Fruit fly (Drosophila melanogaster): ENCODE data around the gene subdued.

subdued gene

DNA sequence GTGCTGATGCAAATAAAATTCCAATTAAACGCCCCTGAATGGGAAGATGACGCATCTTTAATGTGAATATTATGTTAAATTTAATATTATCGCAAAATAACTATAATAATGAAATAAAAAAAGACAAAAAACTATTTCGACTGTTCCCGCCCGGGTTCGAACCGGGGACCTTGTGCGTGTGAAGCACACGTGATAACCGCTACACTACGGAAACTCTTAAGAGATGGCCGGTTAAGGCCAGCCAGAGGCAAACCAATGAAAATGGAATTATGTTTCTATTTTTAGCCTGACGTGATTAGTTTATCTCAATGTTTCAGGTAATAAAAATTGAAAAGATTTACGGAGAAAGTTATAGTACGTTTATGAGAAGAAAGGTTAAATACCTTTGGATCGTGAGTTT lies 29.6 kb upstream of the subdued start (continued):
- no peak for TF ChIP-seq CG34224 (GFP tag; IDR thresholded peaks at IDR 0.05; ENCODE audit: partially characterized antibody)
- no peak for TF ChIP-seq CG31365 (tag; optimal IDR thresholded peaks at IDR 0.05)
- no peak for TF ChIP-seq CG11085 (GFP tag; IDR thresholded peaks at IDR 0.05)
- TF ChIP-seq CG6765 (GFP tag; optimal IDR thresholded peaks at IDR 0.05): no peak
- TF ChIP-seq CG3065 (GFP tag; optimal IDR thresholded peaks at IDR 0.05): no peak
- TF ChIP-seq btn (GFP tag; optimal IDR thresholded peaks at IDR 0.05): no peak
- TF ChIP-seq CG13287 (GFP tag; IDR thresholded peaks at IDR 0.05; ENCODE audit: partially characterized antibody): 0 out of 2 replicates have a peak, but pooled peaks have one; percentile 3
- no peak for TF ChIP-seq Taf1 (GFP tag; IDR thresholded peaks at IDR 0.05)
- peak; percentile 75; the same call in 2 of the 3 replicates for TF ChIP-seq mld (GFP tag; IDR thresholded peaks at IDR 0.05; ENCODE audit: partially characterized antibody)
- no peak for TF ChIP-seq Vsx1 (GFP tag; optimal IDR thresholded peaks at IDR 0.05)
- no peak for TF ChIP-seq Mrtf (GFP tag; IDR thresholded peaks at IDR 0.05)
- TF ChIP-seq CG15514 (GFP tag; optimal IDR thresholded peaks at IDR 0.05): no peak
- no peak for TF ChIP-seq phol (tag; optimal IDR thresholded peaks at IDR 0.05)
- no peak for TF ChIP-seq tx (GFP tag; optimal IDR thresholded peaks at IDR 0.05)
- no peak for TF ChIP-seq sqz (GFP tag; optimal IDR thresholded peaks at IDR 0.05)
- no peak for TF ChIP-seq YL-1 (GFP tag; optimal IDR thresholded peaks at IDR 0.05)
- TF ChIP-seq CG17361 (GFP tag; IDR thresholded peaks at IDR 0.05): no peak
- TF ChIP-seq ERR (GFP tag; optimal IDR thresholded peaks at IDR 0.05): no peak
- no peak for TF ChIP-seq CG15601 (tag; optimal IDR thresholded peaks at IDR 0.05)
- no peak for TF ChIP-seq CG9727 (GFP tag; optimal IDR thresholded peaks at IDR 0.05)
- TF ChIP-seq CG16813 (GFP tag; IDR thresholded peaks at IDR 0.05; ENCODE audit: partially characterized antibody): peak; percentile 75
- no peak for TF ChIP-seq h (optimal IDR thresholded peaks at IDR 0.05)
- TF ChIP-seq CG9437 (GFP tag; optimal IDR thresholded peaks at IDR 0.05): no peak
- TF ChIP-seq HLH54F (GFP tag; optimal IDR thresholded peaks at IDR 0.05): no peak
- no peak for TF ChIP-seq ap (GFP tag; IDR thresholded peaks at IDR 0.05)
- TF ChIP-seq GATAe (GFP tag; conservative IDR thresholded peaks at IDR 0.05): no peak
- no peak for TF ChIP-seq CG15011 (GFP tag; optimal IDR thresholded peaks at IDR 0.05)
- peak; percentile 77 for TF ChIP-seq Bgb (GFP tag; IDR thresholded peaks at IDR 0.05; ENCODE audit: partially characterized antibody)
- TF ChIP-seq Bdp1 (GFP tag; optimal IDR thresholded peaks at IDR 0.05): peak; percentile 97
- no peak for TF ChIP-seq H2.0 (GFP tag; IDR thresholded peaks at IDR 0.05)
- no peak for TF ChIP-seq unpg (GFP tag; optimal IDR thresholded peaks at IDR 0.05)
- 0 out of 3 replicates have a peak, but pooled peaks have one; percentile 55 for TF ChIP-seq hb (GFP tag; IDR thresholded peaks at IDR 0.05; ENCODE audit: partially characterized antibody)
- TF ChIP-seq MBD-R2 (GFP tag; IDR thresholded peaks at IDR 0.05): no peak
- no peak for TF ChIP-seq Max (GFP tag; optimal IDR thresholded peaks at IDR 0.05)
- 0 out of 2 replicates have a peak, but pooled peaks have one; percentile 44 for TF ChIP-seq bbx (GFP tag; IDR thresholded peaks at IDR 0.05; ENCODE audit: partially characterized antibody)
- no peak for TF ChIP-seq Atf6 (GFP tag; IDR thresholded peaks at IDR 0.05)
- TF ChIP-seq lilli (GFP tag; optimal IDR thresholded peaks at IDR 0.05): no peak
- TF ChIP-seq CG32772 (GFP tag; IDR thresholded peaks at IDR 0.05): no peak
- TF ChIP-seq CG8765 (GFP tag; IDR thresholded peaks at IDR 0.05): no peak

DNA sequence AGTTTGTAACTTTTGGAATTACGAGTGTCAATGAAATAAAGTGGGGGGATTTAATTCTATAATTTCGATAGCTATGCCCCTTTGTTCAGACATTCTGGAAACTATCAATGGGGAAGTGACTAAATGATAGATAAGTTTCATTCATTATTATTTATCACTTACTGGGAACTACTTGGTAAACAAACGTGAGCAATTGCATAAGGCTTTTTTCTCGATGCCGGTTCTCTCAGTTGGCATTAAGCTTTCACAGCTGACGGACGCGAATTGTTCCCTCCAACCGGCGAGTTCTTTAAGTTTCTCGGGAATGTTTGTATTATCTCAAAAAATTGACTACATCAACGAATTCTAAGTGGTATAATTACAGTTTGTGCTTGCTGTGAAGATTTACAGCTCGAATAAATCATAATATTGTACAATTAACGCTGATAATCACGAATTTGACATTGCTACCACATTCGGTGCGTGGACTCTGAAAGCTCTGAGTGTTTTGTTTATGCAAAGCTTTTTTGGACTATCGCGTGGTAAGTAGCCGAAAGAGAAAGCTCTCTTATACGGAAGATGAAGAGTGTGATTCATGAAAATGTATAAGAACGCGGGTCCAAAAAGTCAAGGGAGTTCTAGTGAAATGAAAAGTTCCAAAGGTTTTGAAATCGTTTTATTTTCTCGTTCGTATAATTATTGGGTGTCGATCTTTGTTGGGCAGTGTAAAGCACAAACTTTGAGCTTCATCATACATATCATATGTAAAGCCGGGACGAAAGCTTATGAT lies 28.9 kb upstream of the subdued start, which contains the start of gene Naam:
Gene Naam, plus strand, starts transcription at position 228 of the 769 bp plus-strand sequence.
- peak; percentile 33 for TF ChIP-seq CG13123 (GFP tag; optimal IDR thresholded peaks at IDR 0.05)
- TF ChIP-seq Rfx (GFP tag; IDR thresholded peaks at IDR 0.05): peak; percentile 90
- TF ChIP-seq vfl (GFP tag; optimal IDR thresholded peaks at IDR 0.05): peak; percentile 67
- TF ChIP-seq CrebB (tag; optimal IDR thresholded peaks at IDR 0.05): peak; percentile 31
- no peak for TF ChIP-seq croc (GFP tag; conservative IDR thresholded peaks at IDR 0.05)
- TF ChIP-seq fd3F (GFP tag; optimal IDR thresholded peaks at IDR 0.05): peak; percentile 49
- TF ChIP-seq Atf6 (GFP tag; IDR thresholded peaks at IDR 0.05): peak; percentile 86
- peak; percentile 80 for TF ChIP-seq ATbp (GFP tag; optimal IDR thresholded peaks at IDR 0.05)
- peak; percentile 89 for TF ChIP-seq CG16779 (GFP tag; IDR thresholded peaks at IDR 0.05)
- no peak for TF ChIP-seq HLHmδ (GFP tag; optimal IDR thresholded peaks at IDR 0.05)
- peak; percentile 73; the same call in 2 of the 3 replicates for TF ChIP-seq CG14050 (GFP tag; IDR thresholded peaks at IDR 0.05)
- no peak for TF ChIP-seq pfk (GFP tag; optimal IDR thresholded peaks at IDR 0.05)
- TF ChIP-seq CG9817 (tag; optimal IDR thresholded peaks at IDR 0.05): peak; percentile 55
- peak; percentile 8; the same call in 1 of the 2 replicates for TF ChIP-seq Ravus (GFP tag; IDR thresholded peaks at IDR 0.05)

All from whole organism, embryonic.